Fruit fly (Drosophila melanogaster) whole organism, embryonic: ENCODE results near the gene CG32187.

Experiments
- Adf1 ChIP-seq: fragments of 200-800 bp; sonication (Bioruptor generic); IDR thresholded peaks from 2 replicates; pipeline ENCODE4 v1.3.6; 2022; ENCODE audit warnings: missing biosample characterization, missing genetic modification characterization
- B-H1 ChIP-seq: fragments of 200-800 bp; sonication (Bioruptor generic); IDR thresholded peaks from 3 replicates; pipeline ENCODE4 v1.3.6; 2022; ENCODE audit warnings: missing biosample characterization, missing genetic modification characterization
- BEAF-32 ChIP-seq: fragments of 200-800 bp; sonication (Bioruptor generic); optimal IDR thresholded peaks from 3 replicates; lab custom pipeline; 2017; ENCODE audit warnings: missing biosample characterization, missing genetic modification characterization, mild to moderate bottlenecking, moderate library complexity, missing genetic modification reagents
- CG10431 ChIP-seq: fragments of 200-800 bp; sonication (Bioruptor generic); optimal IDR thresholded peaks from 3 replicates; lab custom pipeline; 2018; ENCODE audit warnings: missing biosample characterization, mild to moderate bottlenecking, missing genetic modification characterization
- CG10543 ChIP-seq: fragments of 200-800 bp; sonication (Bioruptor generic); optimal IDR thresholded peaks from 3 replicates; lab custom pipeline; 2017; ENCODE audit warnings: missing biosample characterization, mild to moderate bottlenecking, missing genetic modification characterization, moderate library complexity
- CG12391 ChIP-seq: fragments of 200-800 bp; sonication (Bioruptor generic); optimal IDR thresholded peaks from 3 replicates; lab custom pipeline; 2018; ENCODE audit warnings: missing biosample characterization, mild to moderate bottlenecking, missing genetic modification characterization, moderate library complexity
- CG13624 ChIP-seq: fragments of 200-800 bp; sonication (Bioruptor generic); optimal IDR thresholded peaks from 2 replicates; lab custom pipeline; 2016; ENCODE audit warnings: missing biosample characterization, missing genetic modification characterization
- CG14710 ChIP-seq: fragments of 200-800 bp; sonication (Bioruptor generic); optimal IDR thresholded peaks from 3 replicates; lab custom pipeline; 2019; ENCODE audit warnings: missing biosample characterization, mild to moderate bottlenecking, missing genetic modification characterization, moderate library complexity
- CG15269 ChIP-seq: fragments of 200-800 bp; sonication (Bioruptor generic); optimal IDR thresholded peaks from 2 replicates; lab custom pipeline; 2018; ENCODE audit warnings: missing biosample characterization, mild to moderate bottlenecking, missing genetic modification characterization, moderate library complexity
- CG15514 ChIP-seq: fragments of 200-800 bp; sonication (Bioruptor generic); optimal IDR thresholded peaks from 3 replicates; lab custom pipeline; 2017; ENCODE audit warnings: missing biosample characterization, missing genetic modification characterization, mild to moderate bottlenecking, moderate library complexity, missing genetic modification reagents
- CG16863 ChIP-seq: fragments of 200-800 bp; sonication (Bioruptor generic); optimal IDR thresholded peaks from 3 replicates; lab custom pipeline; 2016; ENCODE audit warnings: missing biosample characterization, missing genetic modification characterization
- CG17361 ChIP-seq: fragments of 200-800 bp; sonication (Bioruptor generic); IDR thresholded peaks from 3 replicates; pipeline ENCODE4 v1.3.6; 2022; ENCODE audit warnings: missing biosample characterization, missing genetic modification characterization
- CG1832 ChIP-seq: fragments of 200-800 bp; sonication (Bioruptor generic); optimal IDR thresholded peaks from 2 replicates; lab custom pipeline; 2017; ENCODE audit warnings: missing biosample characterization, mild to moderate bottlenecking, missing genetic modification characterization, inconsistent platforms
- CG2712 ChIP-seq: fragments of 200-800 bp; optimal IDR thresholded peaks from 3 replicates; lab custom pipeline; 2019; ENCODE audit warnings: missing biosample characterization, mild to moderate bottlenecking, missing genetic modification characterization, moderate library complexity
- CG3065 ChIP-seq: fragments of 200-800 bp; sonication (Bioruptor generic); optimal IDR thresholded peaks from 2 replicates; lab custom pipeline; 2016; ENCODE audit warnings: missing biosample characterization, missing genetic modification characterization
- CG3407 ChIP-seq: fragments of 200-800 bp; sonication (Bioruptor generic); optimal IDR thresholded peaks from 2 replicates; lab custom pipeline; 2018; ENCODE audit warnings: missing biosample characterization, mild to moderate bottlenecking, missing genetic modification characterization
- CG34376 ChIP-seq: fragments of 200-800 bp; sonication (Bioruptor generic); optimal IDR thresholded peaks from 2 replicates; lab custom pipeline; 2018; ENCODE audit warnings: missing biosample characterization, mild to moderate bottlenecking, missing genetic modification characterization
- CG4360 ChIP-seq: fragments of 200-800 bp; sonication (Bioruptor generic); IDR thresholded peaks from 2 replicates; pipeline ENCODE4 v1.3.6; 2022; ENCODE audit warnings: missing biosample characterization, missing genetic modification characterization
- CG4854 ChIP-seq: fragments of 200-800 bp; sonication (Bioruptor generic); optimal IDR thresholded peaks from 2 replicates; lab custom pipeline; 2016; ENCODE audit warnings: missing biosample characterization, missing genetic modification characterization, inconsistent platforms
- CG6175 ChIP-seq: fragments of 200-800 bp; sonication (Bioruptor generic); IDR thresholded peaks from 3 replicates; pipeline ENCODE4 v1.3.6; 2022; ENCODE audit warnings: missing biosample characterization, missing genetic modification characterization
- CG6272 ChIP-seq: fragments of 200-800 bp; sonication (Bioruptor generic); IDR thresholded peaks from 2 replicates; pipeline ENCODE4 v1.3.6; 2022; ENCODE audit warnings: missing biosample characterization, missing genetic modification characterization
- CG6765 ChIP-seq: fragments of 200-800 bp; sonication (Bioruptor generic); optimal IDR thresholded peaks from 3 replicates; lab custom pipeline; 2017; ENCODE audit warnings: missing biosample characterization, mild to moderate bottlenecking, missing genetic modification characterization
- CTCF ChIP-seq: fragments of 200-800 bp; sonication (Bioruptor generic); optimal IDR thresholded peaks from 2 replicates; lab custom pipeline; 2017; ENCODE audit warnings: missing biosample characterization, mild to moderate bottlenecking, missing genetic modification characterization, moderate library complexity
- Camta ChIP-seq: fragments of 200-800 bp; sonication (Bioruptor generic); optimal IDR thresholded peaks from 2 replicates; lab custom pipeline; 2016; ENCODE audit warnings: missing biosample characterization, missing genetic modification characterization
- D19A ChIP-seq: fragments of 200-800 bp; optimal IDR thresholded peaks from 3 replicates; lab custom pipeline; 2019; ENCODE audit warnings: missing biosample characterization, mild to moderate bottlenecking, missing genetic modification characterization, moderate library complexity
- Dref ChIP-seq: fragments of 200-800 bp; sonication (Bioruptor generic); IDR thresholded peaks from 2 replicates; pipeline ENCODE4 v1.3.6; 2022; ENCODE audit warnings: missing biosample characterization, missing genetic modification characterization
- Elba2 ChIP-seq: fragments of 200-800 bp; sonication (Bioruptor generic); optimal IDR thresholded peaks from 3 replicates; lab custom pipeline; 2016; ENCODE audit warnings: missing biosample characterization, missing genetic modification characterization
- Mes4 ChIP-seq: fragments of 200-800 bp; sonication (Bioruptor generic); optimal IDR thresholded peaks from 2 replicates; lab custom pipeline; 2016; ENCODE audit warnings: missing biosample characterization, missing genetic modification characterization
- NfI ChIP-seq: fragments of 200-800 bp; sonication (Bioruptor generic); optimal IDR thresholded peaks from 3 replicates; lab custom pipeline; 2018; ENCODE audit warnings: missing biosample characterization, mild to moderate bottlenecking, missing genetic modification characterization, moderate library complexity
- Oli ChIP-seq: fragments of 200-800 bp; sonication (Bioruptor generic); optimal IDR thresholded peaks from 2 replicates; lab custom pipeline; 2018; ENCODE audit warnings: missing biosample characterization, mild to moderate bottlenecking, missing genetic modification characterization, moderate library complexity
- Rx ChIP-seq: fragments of 200-800 bp; sonication (Bioruptor generic); IDR thresholded peaks from 2 replicates; pipeline ENCODE4 v1.3.6; 2022; ENCODE audit warnings: missing biosample characterization, missing genetic modification characterization
- Sin3A ChIP-seq: fragments of >200 bp; optimal IDR thresholded peaks from 2 replicates; lab custom pipeline; 2018
- Usf ChIP-seq: fragments of 200-800 bp; sonication (Bioruptor generic); optimal IDR thresholded peaks from 2 replicates; lab custom pipeline; 2017; ENCODE audit warnings: missing genotype, missing biosample characterization, missing genetic modification characterization
- Xbp1 ChIP-seq: fragments of 200-800 bp; sonication (Bioruptor generic); optimal IDR thresholded peaks from 3 replicates; lab custom pipeline; 2016; ENCODE audit warnings: missing biosample characterization, mild to moderate bottlenecking, missing genetic modification characterization
- YL-1 ChIP-seq: fragments of 200-800 bp; sonication (Bioruptor generic); optimal IDR thresholded peaks from 3 replicates; lab custom pipeline; 2017; ENCODE audit warnings: missing biosample characterization, mild to moderate bottlenecking, missing genetic modification characterization
- ab ChIP-seq: fragments of 200-800 bp; sonication (Bioruptor generic); optimal IDR thresholded peaks from 2 replicates; lab custom pipeline; 2016; ENCODE audit warnings: missing biosample characterization, missing genetic modification characterization
- ara ChIP-seq: fragments of 200-800 bp; sonication (Bioruptor generic); IDR thresholded peaks from 2 replicates; pipeline ENCODE4 v1.3.6; 2022; ENCODE audit warnings: missing biosample characterization, missing genetic modification characterization
- ase ChIP-seq: fragments of 200-800 bp; sonication (Bioruptor generic); IDR thresholded peaks from 3 replicates; pipeline ENCODE4 v1.3.6; 2022; ENCODE audit warnings: missing biosample characterization, missing genetic modification characterization
- da ChIP-seq: fragments of 200-800 bp; sonication (Bioruptor generic); optimal IDR thresholded peaks from 2 replicates; lab custom pipeline; 2016; ENCODE audit warnings: missing biosample characterization, missing genetic modification characterization
- disco-r ChIP-seq: fragments of 200-800 bp; sonication (Bioruptor generic); optimal IDR thresholded peaks from 2 replicates; lab custom pipeline; 2016; ENCODE audit warnings: missing biosample characterization, missing genetic modification characterization
- dmrt11E ChIP-seq: fragments of 200-800 bp; sonication (Bioruptor generic); optimal IDR thresholded peaks from 3 replicates; lab custom pipeline; 2018; ENCODE audit warnings: missing biosample characterization, mild to moderate bottlenecking, missing genetic modification characterization, moderate library complexity
- eve ChIP-seq, 2 experiments: fragments of >200 bp; optimal IDR thresholded peaks; 2 replicates each; lab custom pipeline; 2017; ENCODE audit warnings: missing biosample characterization in 2 of 2, missing genetic modification characterization in 2 of 2
- gsb-n ChIP-seq: fragments of 200-800 bp; sonication (Bioruptor generic); optimal IDR thresholded peaks from 3 replicates; lab custom pipeline; 2018; ENCODE audit warnings: missing biosample characterization, mild to moderate bottlenecking, missing genetic modification characterization
- klu ChIP-seq: fragments of 200-800 bp; sonication (Bioruptor generic); IDR thresholded peaks from 2 replicates; pipeline ENCODE4 v1.3.6; 2022; ENCODE audit warnings: missing biosample characterization, missing genetic modification characterization
- lbe ChIP-seq: fragments of 200-800 bp; sonication (Bioruptor generic); optimal IDR thresholded peaks from 2 replicates; lab custom pipeline; 2016; ENCODE audit warnings: missing biosample characterization, mild to moderate bottlenecking, missing genetic modification characterization
- lola ChIP-seq, 3 experiments: fragments of >200 bp in 2 of 3; fragments of 200-800 bp in 1 of 3; sonication (Bioruptor generic) in 1 of 3; optimal IDR thresholded peaks; 2 replicates each; lab custom pipeline; 2017 to 2019; ENCODE audit warnings: missing biosample characterization in 3 of 3, missing genetic modification characterization in 3 of 3, mild to moderate bottlenecking in 1 of 3, moderate library complexity in 1 of 3
- maf-S ChIP-seq: fragments of 200-800 bp; sonication (Bioruptor generic); optimal IDR thresholded peaks from 2 replicates; lab custom pipeline; 2016; ENCODE audit warnings: missing biosample characterization, missing genetic modification characterization
- mam ChIP-seq: fragments of 200-800 bp; sonication (Bioruptor generic); optimal IDR thresholded peaks from 3 replicates; lab custom pipeline; 2016; ENCODE audit warnings: missing biosample characterization, missing genetic modification characterization
- pb ChIP-seq: fragments of 200-800 bp; sonication (Bioruptor generic); optimal IDR thresholded peaks from 3 replicates; lab custom pipeline; 2016; ENCODE audit warnings: missing biosample characterization, missing genetic modification characterization
- pita ChIP-seq: fragments of 200-800 bp; sonication (Bioruptor generic); optimal IDR thresholded peaks from 2 replicates; lab custom pipeline; 2017; ENCODE audit warnings: missing biosample characterization, mild to moderate bottlenecking, missing genetic modification characterization
- psq ChIP-seq: fragments of 200-800 bp; sonication (Bioruptor generic); optimal IDR thresholded peaks from 2 replicates; lab custom pipeline; 2017; ENCODE audit warnings: missing biosample characterization, missing genetic modification characterization
- sens-2 ChIP-seq: fragments of 200-800 bp; sonication (Bioruptor generic); IDR thresholded peaks from 2 replicates; pipeline ENCODE4 v1.3.6; 2022; ENCODE audit warnings: missing biosample characterization, missing genetic modification characterization
- twi ChIP-seq: fragments of 200-800 bp; optimal IDR thresholded peaks from 2 replicates; lab custom pipeline; 2019; ENCODE audit warnings: missing biosample characterization, mild to moderate bottlenecking, missing genetic modification characterization, moderate library complexity
- wek ChIP-seq: fragments of 200-800 bp; sonication (Bioruptor generic); optimal IDR thresholded peaks from 3 replicates; lab custom pipeline; 2018; ENCODE audit warnings: missing biosample characterization, mild to moderate bottlenecking, missing genetic modification characterization, moderate library complexity

Gene CG32187

DNA sequence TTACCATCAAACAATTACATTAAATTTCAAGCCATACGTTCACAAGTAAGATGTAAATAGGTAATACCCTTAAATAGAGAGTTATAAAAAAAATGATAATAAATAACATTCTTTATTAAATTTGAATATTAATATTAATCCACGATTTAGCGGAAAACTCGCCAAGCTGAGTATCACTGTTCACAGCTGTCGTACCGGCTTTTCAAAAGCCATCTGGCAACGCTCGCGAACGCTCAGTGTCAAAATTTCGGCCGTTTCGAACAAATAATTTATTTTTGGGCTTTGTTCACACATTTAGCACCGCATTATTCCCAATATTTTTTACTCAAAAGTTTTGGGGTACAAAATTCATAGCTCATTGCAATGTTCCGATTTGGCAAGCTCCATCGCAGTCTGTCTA, 43.4 kb upstream of the CG32187 start, which contains the start of gene TrpRS-m (continued):
- peak; percentile 3 for TF ChIP-seq BEAF-32 (GFP tag; lab: Kevin White, UChicago)
- TF ChIP-seq Sin3A (lab: Kevin White, UChicago): no peak
- no peak for TF ChIP-seq pb (GFP tag; lab: Kevin White, UChicago)
- TF ChIP-seq Camta (GFP tag; lab: Kevin White, UChicago): no peak
- TF ChIP-seq disco-r (GFP tag; lab: Kevin White, UChicago): no peak
- TF ChIP-seq eve (GFP tag; optimal IDR thresholded peaks at IDR 0.05; lab: Kevin White, UChicago): no peak
- no peak for TF ChIP-seq gsb-n (tag; lab: Kevin White, UChicago)
- no peak for TF ChIP-seq CG17361 (GFP tag; lab: Robert Waterston, UW)
- no peak for TF ChIP-seq dmrt11E
- no peak for TF ChIP-seq CG10543 (GFP tag; lab: Kevin White, UChicago)
- TF ChIP-seq ara (GFP tag; lab: Robert Waterston, UW): no peak
- TF ChIP-seq sens-2: no peak
- no peak for TF ChIP-seq Dref (GFP tag; lab: Robert Waterston, UW)
- TF ChIP-seq maf-S (GFP tag; lab: Kevin White, UChicago): no peak
- TF ChIP-seq Mes4 (GFP tag; lab: Kevin White, UChicago): no peak
- no peak for TF ChIP-seq wek
- no peak for TF ChIP-seq Rx (GFP tag; lab: Robert Waterston, UW)
- no peak for TF ChIP-seq CTCF (GFP tag; lab: Kevin White, UChicago)
- peak; percentile 6 for TF ChIP-seq CG15269 (tag; lab: Kevin White, UChicago)
- no peak for TF ChIP-seq ase (GFP tag; lab: Robert Waterston, UW)
- TF ChIP-seq Oli (tag; lab: Kevin White, UChicago): no peak
- no peak for TF ChIP-seq CG6765 (GFP tag; lab: Kevin White, UChicago)
- no peak for TF ChIP-seq Elba2
- no peak for TF ChIP-seq CG10431 (GFP tag; lab: Kevin White, UChicago)
- TF ChIP-seq CG15514 (GFP tag; lab: Kevin White, UChicago): peak; percentile 33
- TF ChIP-seq YL-1 (GFP tag; lab: Kevin White, UChicago): peak; percentile 60
- TF ChIP-seq Adf1 (GFP tag; lab: Robert Waterston, UW): no peak
- no peak for TF ChIP-seq D19A (tag; lab: Kevin White, UChicago)
- TF ChIP-seq klu: no peak
- no peak for TF ChIP-seq ab (GFP tag; lab: Kevin White, UChicago)
- TF ChIP-seq CG6175: no peak
- no peak for TF ChIP-seq CG4854 (GFP tag; lab: Kevin White, UChicago)
- no peak for TF ChIP-seq CG3065 (GFP tag; lab: Kevin White, UChicago)
- TF ChIP-seq CG13624 (GFP tag; lab: Kevin White, UChicago): no peak
- no peak for TF ChIP-seq lbe (GFP tag; lab: Kevin White, UChicago)
- TF ChIP-seq psq: no peak
- TF ChIP-seq Usf (GFP tag; lab: Kevin White, UChicago): no peak
- TF ChIP-seq CG16863: no peak
- TF ChIP-seq twi (tag; lab: Kevin White, UChicago): no peak
- TF ChIP-seq CG2712: peak; percentile 28
- no peak for TF ChIP-seq pita (GFP tag; lab: Kevin White, UChicago)
- peak; percentile 23 for TF ChIP-seq CG12391 (tag; lab: Kevin White, UChicago)
- no peak for TF ChIP-seq mam (GFP tag; lab: Kevin White, UChicago)
- no peak for TF ChIP-seq CG3407
- TF ChIP-seq B-H1 (GFP tag; lab: Robert Waterston, UW): no peak
- no peak for TF ChIP-seq NfI
- TF ChIP-seq CG1832 (GFP tag; lab: Kevin White, UChicago): no peak
- TF ChIP-seq Xbp1 (GFP tag; lab: Kevin White, UChicago): no peak
- peak; percentile 4 for TF ChIP-seq CG14710 (tag; lab: Kevin White, UChicago)
- TF ChIP-seq CG6272 (GFP tag; lab: Robert Waterston, UW): no peak
- no peak for TF ChIP-seq da (GFP tag; lab: Kevin White, UChicago)
- no peak for TF ChIP-seq CG4360 (GFP tag; lab: Robert Waterston, UW)
- TF ChIP-seq CG34376 (GFP tag; lab: Kevin White, UChicago): no peak
- TF ChIP-seq lola (GFP tag; optimal IDR thresholded peaks at IDR 0.05; lab: Kevin White, UChicago): no peak
